Comparison of ENCODE assay signal across 2 fruit fly cellular contexts in genomic region chr3R:13839883-13840412, dm6.
TF ChIP-seq lines count a peak whose summit lies in the region.

TSS of gene CG31495 (minus strand) at chr3R:13839934.

TF ChIP-seq in whole organism, embryonic, 481 proteins besides CTCF, POLR2A, EP300 and RAD21 (continued from another document and continues in another):
- peak; percentile 80 for TF ChIP-seq row (GFP tag; IDR thresholded peaks at IDR 0.05; lab: Robert Waterston, UW)
- peak; percentile 58 for TF ChIP-seq Ets97D (GFP tag; optimal IDR thresholded peaks at IDR 0.05; lab: Kevin White, UChicago)
- TF ChIP-seq fd64A (GFP tag; optimal IDR thresholded peaks at IDR 0.05; lab: Kevin White, UChicago), result no peak
- TF ChIP-seq MBD-R2 (GFP tag; IDR thresholded peaks at IDR 0.05; lab: Robert Waterston, UW), result no peak
- TF ChIP-seq BEAF-32 (GFP tag; optimal IDR thresholded peaks at IDR 0.05; lab: Kevin White, UChicago), result peak; percentile 60
- no peak for TF ChIP-seq Trl (optimal IDR thresholded peaks at IDR 0.05; lab: Kevin White, UChicago)
- TF ChIP-seq Trl (GFP tag; optimal IDR thresholded peaks at IDR 0.05; lab: Kevin White, UChicago), result no peak
- TF ChIP-seq CG17612 (GFP tag; IDR thresholded peaks at IDR 0.05; lab: Robert Waterston, UW), result no peak
- TF ChIP-seq CG10959 (GFP tag; IDR thresholded peaks at IDR 0.05; lab: Robert Waterston, UW), result no peak
- no peak for TF ChIP-seq Ssrp (tag; optimal IDR thresholded peaks at IDR 0.05; lab: Kevin White, UChicago)
- peak; percentile 47; the same call in 2 of the 3 replicates for TF ChIP-seq CG34224 (GFP tag; IDR thresholded peaks at IDR 0.05; lab: Robert Waterston, UW; ENCODE audit: partially characterized antibody)
- TF ChIP-seq CG4707 (GFP tag; optimal IDR thresholded peaks at IDR 0.05; lab: Kevin White, UChicago), result no peak
- peak; percentile 25 for TF ChIP-seq Dek (tag; optimal IDR thresholded peaks at IDR 0.05; lab: Kevin White, UChicago)
- TF ChIP-seq inv (GFP tag; IDR thresholded peaks at IDR 0.05; lab: Robert Waterston, UW; ENCODE audit: partially characterized antibody), result peak; percentile 38; the same call in 1 of the 2 replicates
- TF ChIP-seq CG14860 (GFP tag; IDR thresholded peaks at IDR 0.05; lab: Robert Waterston, UW; ENCODE audit: partially characterized antibody), result peak; percentile 64; the same call in 2 of the 3 replicates
- peak in 1 of 2 experiments; percentile 18 for TF ChIP-seq insv (GFP tag; optimal IDR thresholded peaks at IDR 0.05; lab: Kevin White, UChicago)
- no peak for TF ChIP-seq Nf-YC (tag; optimal IDR thresholded peaks at IDR 0.05; lab: Kevin White, UChicago)
- TF ChIP-seq Atf3 (GFP tag; optimal IDR thresholded peaks at IDR 0.05; lab: Kevin White, UChicago), result no peak
- TF ChIP-seq CG17328 (GFP tag; IDR thresholded peaks at IDR 0.05; lab: Robert Waterston, UW), result peak; percentile 9; the same call in 1 of the 2 replicates
- TF ChIP-seq tna (GFP tag; IDR thresholded peaks at IDR 0.05; lab: Robert Waterston, UW; ENCODE audit: partially characterized antibody), result peak; percentile 44; the same call in 1 of the 2 replicates
- TF ChIP-seq CG17361 (GFP tag; IDR thresholded peaks at IDR 0.05; lab: Robert Waterston, UW), result peak; percentile 54; the same call in 2 of the 3 replicates
- no peak for TF ChIP-seq psq (GFP tag; optimal IDR thresholded peaks at IDR 0.05; lab: Kevin White, UChicago)
- no peak for TF ChIP-seq CG4820 (GFP tag; optimal IDR thresholded peaks at IDR 0.05; lab: Kevin White, UChicago)
- peak; percentile 37 for TF ChIP-seq Xbp1 (GFP tag; optimal IDR thresholded peaks at IDR 0.05; lab: Kevin White, UChicago)
- TF ChIP-seq sens (GFP tag; lab: Kevin White, UChicago), result peak; percentile 70
- no peak for TF ChIP-seq Opbp (GFP tag; IDR thresholded peaks at IDR 0.05; lab: Robert Waterston, UW; ENCODE audit: partially characterized antibody)
- peak; percentile 55 for TF ChIP-seq gfzf (GFP tag; optimal IDR thresholded peaks at IDR 0.05; lab: Kevin White, UChicago)
- TF ChIP-seq Aef1 (GFP tag; IDR thresholded peaks at IDR 0.05; lab: Robert Waterston, UW), result no peak
- TF ChIP-seq danr (GFP tag; IDR thresholded peaks at IDR 0.05; lab: Robert Waterston, UW), result no peak
- peak; percentile 47 for TF ChIP-seq zen (tag; optimal IDR thresholded peaks at IDR 0.05; lab: Kevin White, UChicago)
- no peak for TF ChIP-seq CkIIα-i1 (GFP tag; IDR thresholded peaks at IDR 0.05; lab: Robert Waterston, UW)
- TF ChIP-seq CG11723 (GFP tag; optimal IDR thresholded peaks at IDR 0.05; lab: Kevin White, UChicago), result no peak
- no peak for TF ChIP-seq CG12769 (tag; optimal IDR thresholded peaks at IDR 0.05; lab: Kevin White, UChicago)
- TF ChIP-seq Doc3 (GFP tag; IDR thresholded peaks at IDR 0.05; lab: Robert Waterston, UW; ENCODE audit: partially characterized antibody), result 0 out of 3 replicates have a peak, but pooled peaks have one; percentile 45
- no peak for TF ChIP-seq so (GFP tag; IDR thresholded peaks at IDR 0.05; lab: Robert Waterston, UW)
- TF ChIP-seq Sry-δ (GFP tag; optimal IDR thresholded peaks at IDR 0.05; lab: Kevin White, UChicago), result peak; percentile 65
- no peak for TF ChIP-seq CG4404 (GFP tag; IDR thresholded peaks at IDR 0.05; lab: Robert Waterston, UW)
- no peak for TF ChIP-seq Lim3 (GFP tag; IDR thresholded peaks at IDR 0.05; lab: Robert Waterston, UW)
- no peak for TF ChIP-seq Antp (GFP tag; optimal IDR thresholded peaks at IDR 0.05; lab: Kevin White, UChicago)
- TF ChIP-seq phol (tag; optimal IDR thresholded peaks at IDR 0.05; lab: Kevin White, UChicago), result peak; percentile 67
- peak; percentile 61 for TF ChIP-seq Dref (GFP tag; IDR thresholded peaks at IDR 0.05; lab: Robert Waterston, UW)
- peak in 1 of 2 experiments; percentile 85 for TF ChIP-seq Pdp1 (GFP tag; optimal IDR thresholded peaks at IDR 0.05; lab: Kevin White, UChicago)
- no peak; the same call in 1 of the 2 replicates for TF ChIP-seq ato (GFP tag; IDR thresholded peaks at IDR 0.05; lab: Robert Waterston, UW; ENCODE audit: partially characterized antibody)
- 0 out of 3 replicates have a peak, but pooled peaks have one; percentile 37 for TF ChIP-seq Dbx (GFP tag; IDR thresholded peaks at IDR 0.05; lab: Robert Waterston, UW)
- 0 out of 2 replicates have a peak, but pooled peaks have one; percentile 11 for TF ChIP-seq Xrp1 (GFP tag; IDR thresholded peaks at IDR 0.05; lab: Robert Waterston, UW)
- peak; percentile 21 for TF ChIP-seq CG13624 (GFP tag; optimal IDR thresholded peaks at IDR 0.05; lab: Kevin White, UChicago)
- no peak for TF ChIP-seq bigmax (GFP tag; optimal IDR thresholded peaks at IDR 0.05; lab: Kevin White, UChicago)
- TF ChIP-seq HLH54F (GFP tag; optimal IDR thresholded peaks at IDR 0.05; lab: Kevin White, UChicago), result peak; percentile 11
- no peak for TF ChIP-seq nerfin-1 (tag; optimal IDR thresholded peaks at IDR 0.05; lab: Kevin White, UChicago)
- TF ChIP-seq Jarid2 (GFP tag; optimal IDR thresholded peaks at IDR 0.05; lab: Kevin White, UChicago), result no peak
- TF ChIP-seq CG9727 (GFP tag; optimal IDR thresholded peaks at IDR 0.05; lab: Kevin White, UChicago), result no peak
- no peak for TF ChIP-seq sob (GFP tag; IDR thresholded peaks at IDR 0.05; lab: Robert Waterston, UW)
- TF ChIP-seq CG18262 (tag; optimal IDR thresholded peaks at IDR 0.05; lab: Kevin White, UChicago), result peak; percentile 24
- no peak for TF ChIP-seq otp (GFP tag; IDR thresholded peaks at IDR 0.05; lab: Robert Waterston, UW)
- no peak for TF ChIP-seq CG14667 (GFP tag; IDR thresholded peaks at IDR 0.05; lab: Robert Waterston, UW)
- TF ChIP-seq CG3065 (GFP tag; optimal IDR thresholded peaks at IDR 0.05; lab: Kevin White, UChicago), result no peak
- TF ChIP-seq CG6791 (GFP tag; IDR thresholded peaks at IDR 0.05; lab: Robert Waterston, UW; ENCODE audit: partially characterized antibody), result peak; percentile 62; the same call in 1 of the 3 replicates
- no peak for TF ChIP-seq CG11247 (GFP tag; IDR thresholded peaks at IDR 0.05; lab: Robert Waterston, UW)
- TF ChIP-seq hkb (optimal IDR thresholded peaks at IDR 0.05; lab: Kevin White, UChicago), result no peak
- 0 out of 2 replicates have a peak, but pooled peaks have one; percentile 9 for TF ChIP-seq hkb (GFP tag; IDR thresholded peaks at IDR 0.05; lab: Robert Waterston, UW)
- TF ChIP-seq nerfin-2 (GFP tag; IDR thresholded peaks at IDR 0.05; lab: Robert Waterston, UW; ENCODE audit: partially characterized antibody), result 0 out of 2 replicates have a peak, but pooled peaks have one; percentile 7
- no peak for TF ChIP-seq Elba2 (GFP tag; optimal IDR thresholded peaks at IDR 0.05; lab: Kevin White, UChicago)
- TF ChIP-seq ken (GFP tag; IDR thresholded peaks at IDR 0.05; lab: Robert Waterston, UW), result no peak

TF ChIP-seq in whole organism, wandering third instar larva, 38 proteins besides CTCF, POLR2A, EP300 and RAD21 (continued from another document):
- TF ChIP-seq h (GFP tag; optimal IDR thresholded peaks at IDR 0.05; lab: Kevin White, UChicago), result no peak
